Fruit fly (Drosophila melanogaster): Measurements from ENCODE around the gene CG7149.

DNA sequence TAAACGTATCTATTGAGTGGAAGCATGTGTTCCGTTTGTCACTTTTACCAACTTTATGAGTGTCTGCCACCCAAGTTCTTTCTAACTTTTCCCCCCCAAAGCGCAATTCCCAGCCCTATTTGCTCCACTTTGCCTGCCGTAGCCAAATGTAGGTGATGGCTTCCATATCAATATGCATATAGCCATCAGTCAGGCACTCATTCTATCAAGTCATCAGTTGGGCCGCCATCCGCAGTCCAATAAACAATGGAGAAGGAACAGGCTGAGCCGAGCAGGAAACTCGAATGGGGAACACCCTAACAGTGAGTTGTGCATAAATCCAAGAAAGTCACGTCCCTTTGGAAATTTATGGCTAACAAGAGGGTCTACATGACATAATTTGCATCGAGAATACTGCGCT lies 17.2 kb upstream of the CG7149 start:
- TF ChIP-seq EcR (GFP tag; optimal IDR thresholded peaks at IDR 0.05) (no peak), Snoo (tag; optimal IDR thresholded peaks at IDR 0.05) (no peak), rn (GFP tag; IDR thresholded peaks at IDR 0.05) (no peak), CG10348 (GFP tag; IDR thresholded peaks at IDR 0.05) (no peak), CG34367 (tag; optimal IDR thresholded peaks at IDR 0.05) (no peak), CG13204 (GFP tag; optimal IDR thresholded peaks at IDR 0.05) (no peak)
